Worm (Caenorhabditis elegans): ENCODE measurements around the gene ZK54.3.

- TF ChIP-seq ets-4 (GFP tag; optimal IDR thresholded peaks at IDR 0.05) = no peak
- no peak for TF ChIP-seq ama-1 (optimal IDR thresholded peaks at IDR 0.05)
- no peak for TF ChIP-seq ama-1 (GFP tag; optimal IDR thresholded peaks at IDR 0.05)
These were observed 9.2 kb upstream of the ZK54.3 start for ce11 chrX:17475974-17476373.
